Worm (Caenorhabditis elegans): Measurements from ENCODE around the gene C07G3.15.

DNA sequence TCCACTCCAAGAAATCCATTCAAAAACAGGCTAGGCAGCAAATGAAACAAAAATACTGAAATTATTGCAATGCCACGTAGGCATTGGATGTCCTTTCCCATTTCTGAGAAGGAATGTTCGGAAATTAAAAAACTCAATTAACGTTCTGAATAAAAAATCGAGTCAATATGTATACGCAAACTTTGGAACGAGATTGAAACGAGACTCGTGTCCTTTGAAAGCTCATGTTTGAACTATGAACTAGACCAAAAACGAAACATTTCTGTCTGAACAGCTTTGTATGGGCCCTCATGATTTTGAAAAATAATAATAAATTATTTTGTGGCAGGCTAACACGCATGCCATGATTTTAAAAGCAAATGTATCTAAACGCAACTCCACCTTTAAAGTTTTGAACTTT lies 21.8 kb downstream of the C07G3.15 start, which contains the start of gene oac-2:
- TF ChIP-seq klf-2 (GFP tag; conservative IDR thresholded peaks at IDR 0.05), result no peak
- TF ChIP-seq flt-1 (GFP tag; IDR thresholded peaks at IDR 0.05), result no peak
- no peak for TF ChIP-seq ref-1 (GFP tag; conservative IDR thresholded peaks at IDR 0.05)
- no peak for TF ChIP-seq tab-1 (GFP tag; IDR thresholded peaks at IDR 0.05)
- TF ChIP-seq ztf-23 (GFP tag; IDR thresholded peaks at IDR 0.05), result no peak
- TF ChIP-seq T22C8.4 (GFP tag; IDR thresholded peaks at IDR 0.05), result no peak
